Worm (Caenorhabditis elegans): Measurements from ENCODE around the gene C39F7.1.

ce11 chrV:1285657-1286123, 25.5 kb downstream of the C39F7.1 start, which contains the start of gene tank-1:
- TF ChIP-seq him-1 (tag; optimal IDR thresholded peaks at IDR 0.05), result no peak
- no peak for TF ChIP-seq dao-5 (tag; optimal IDR thresholded peaks at IDR 0.05)
- no peak for TF ChIP-seq W03F9.2 (tag; optimal IDR thresholded peaks at IDR 0.05)
